Fruit fly (Drosophila melanogaster): ENCODE data around the gene CG7840.

Gene CG7840

DNA sequence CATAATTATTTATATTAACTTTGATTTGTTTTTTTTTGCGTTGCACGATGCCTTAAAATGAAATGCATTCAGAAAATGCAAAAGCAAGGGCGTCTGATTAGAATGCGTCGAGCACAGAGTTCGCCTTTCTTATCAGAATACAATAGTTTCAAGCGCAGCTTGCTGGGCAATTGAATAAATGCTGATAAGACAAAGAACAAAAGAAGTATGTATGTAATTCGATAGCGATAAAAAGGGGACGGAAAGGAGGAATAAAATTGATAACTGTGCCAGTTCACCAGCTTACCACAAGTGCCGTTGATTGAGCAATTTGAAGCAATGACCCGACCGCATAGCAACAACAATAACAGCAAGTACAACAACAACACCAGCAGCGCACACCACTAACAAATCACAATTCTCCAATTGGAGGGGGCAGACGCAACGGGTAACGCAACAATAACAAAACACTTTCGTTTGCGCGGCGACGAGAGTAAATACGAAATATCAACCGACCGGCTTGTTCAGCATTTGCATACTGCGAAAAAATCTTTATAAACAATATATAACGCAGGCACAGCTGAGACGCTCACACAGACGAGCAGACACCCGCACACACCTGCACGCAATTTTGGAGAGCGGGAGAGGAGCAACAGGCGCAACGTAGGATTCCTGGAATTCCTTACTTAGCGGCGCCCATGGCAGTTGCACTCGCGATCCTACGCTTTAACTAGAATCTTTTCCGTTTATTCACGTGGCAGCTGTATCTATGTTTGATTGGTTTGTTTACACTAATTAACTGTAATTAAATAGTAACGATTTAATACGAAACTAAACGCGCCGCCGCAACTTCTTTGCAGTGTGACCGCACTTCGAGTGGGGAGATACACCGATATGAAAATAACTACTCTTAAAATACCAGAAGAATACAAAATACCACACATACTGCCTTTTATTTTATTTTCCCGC, 4.9 kb upstream of the CG7840 start, which contains the start of gene Btk (continued):
- TF ChIP-seq Lhr (GFP tag; optimal IDR thresholded peaks at IDR 0.05) (peak; percentile 30), bab2 (GFP tag; optimal IDR thresholded peaks at IDR 0.05) (no peak), Stat92E (GFP tag; optimal IDR thresholded peaks at IDR 0.05) (peak in 1 of 3 experiments; percentile 91), crol (GFP tag; IDR thresholded peaks at IDR 0.05) (peak; percentile 29; the same call in 1 of the 2 replicates), Med (GFP tag) (peak; percentile 50), insv (GFP tag; optimal IDR thresholded peaks at IDR 0.05) (peak; percentile 92 to 99), CG8924 (tag; optimal IDR thresholded peaks at IDR 0.05) (peak; percentile 58), vfl (GFP tag; optimal IDR thresholded peaks at IDR 0.05) (no peak), CG14710 (tag; optimal IDR thresholded peaks at IDR 0.05) (peak; percentile 24), CG9437 (GFP tag; optimal IDR thresholded peaks at IDR 0.05) (no peak), kah (GFP tag; optimal IDR thresholded peaks at IDR 0.05) (peak; percentile 56), CG4360 (GFP tag; IDR thresholded peaks at IDR 0.05) (peak; percentile 96), ERR (GFP tag; optimal IDR thresholded peaks at IDR 0.05) (no peak), stc (GFP tag; IDR thresholded peaks at IDR 0.05) (0 out of 2 replicates have a peak, but pooled peaks have one; percentile 25), Aef1 (GFP tag; IDR thresholded peaks at IDR 0.05) (no peak), CG17568 (GFP tag; optimal IDR thresholded peaks at IDR 0.05) (peak; percentile 58), trem (tag; optimal IDR thresholded peaks at IDR 0.05) (peak; percentile 28), CG15073 (GFP tag; optimal IDR thresholded peaks at IDR 0.05) (no peak), eve (GFP tag; optimal IDR thresholded peaks at IDR 0.05) (no peak), CG3281 (GFP tag; optimal IDR thresholded peaks at IDR 0.05) (no peak), unc-4 (GFP tag; IDR thresholded peaks at IDR 0.05; ENCODE audit: partially characterized antibody) (0 out of 2 replicates have a peak, but pooled peaks have one; percentile 19), CG11504 (tag; optimal IDR thresholded peaks at IDR 0.05) (no peak), HLHmδ (GFP tag; optimal IDR thresholded peaks at IDR 0.05) (no peak), Max (GFP tag; optimal IDR thresholded peaks at IDR 0.05) (no peak), CG6689 (GFP tag; IDR thresholded peaks at IDR 0.05) (no peak), CG12219 (GFP tag; optimal IDR thresholded peaks at IDR 0.05) (no peak), dan (GFP tag; IDR thresholded peaks at IDR 0.05) (no peak), CG17359 (tag; optimal IDR thresholded peaks at IDR 0.05) (no peak), CG11247 (GFP tag; IDR thresholded peaks at IDR 0.05) (no peak), CG1603 (tag; optimal IDR thresholded peaks at IDR 0.05) (peak; percentile 37), lab (GFP tag; optimal IDR thresholded peaks at IDR 0.05) (no peak), Hmx (GFP tag; optimal IDR thresholded peaks at IDR 0.05) (no peak), Bteb2 (GFP tag; optimal IDR thresholded peaks at IDR 0.05) (no peak), MBD-R2 (GFP tag; IDR thresholded peaks at IDR 0.05) (peak; percentile 11; the same call in 1 of the 2 replicates), vvl (GFP tag; IDR thresholded peaks at IDR 0.05) (peak; percentile 68; the same call in 1 of the 2 replicates), CG2678 (tag; optimal IDR thresholded peaks at IDR 0.05) (no peak), Rfx (GFP tag; IDR thresholded peaks at IDR 0.05) (peak; percentile 21; the same call in 1 of the 2 replicates), CG3065 (GFP tag; optimal IDR thresholded peaks at IDR 0.05) (no peak), CG9727 (GFP tag; optimal IDR thresholded peaks at IDR 0.05) (peak; percentile 46), HLH3B (GFP tag; IDR thresholded peaks at IDR 0.05) (no peak), stwl (tag; optimal IDR thresholded peaks at IDR 0.05) (peak; percentile 31), CG6683 (GFP tag; optimal IDR thresholded peaks at IDR 0.05) (no peak), CG17361 (GFP tag; IDR thresholded peaks at IDR 0.05) (no peak), CG4730 (GFP tag; IDR thresholded peaks at IDR 0.05) (no peak), esg (GFP tag; conservative IDR thresholded peaks at IDR 0.05) (no peak), CG30403 (GFP tag; optimal IDR thresholded peaks at IDR 0.05) (no peak), sisA (GFP tag; IDR thresholded peaks at IDR 0.05) (no peak), CG7271 (tag; optimal IDR thresholded peaks at IDR 0.05) (no peak)

All from whole organism, embryonic.